Fruit fly (Drosophila melanogaster): ENCODE results near the gene t-cup.

The t-cup gene

dm6 chr2L:12460767-12461739, 36.1 kb downstream of the t-cup start (continued):
- TF ChIP-seq pan (optimal IDR thresholded peaks at IDR 0.05): no peak
- peak in 1 of 2 experiments; percentile 49 for TF ChIP-seq pan (GFP tag; optimal IDR thresholded peaks at IDR 0.05 in 1 of 2, IDR thresholded peaks at IDR 0.05 in 1 of 2)
- TF ChIP-seq pfk (GFP tag; optimal IDR thresholded peaks at IDR 0.05): peak; percentile 73
- TF ChIP-seq Ptx1 (GFP tag; IDR thresholded peaks at IDR 0.05): no peak
- no peak for TF ChIP-seq prd (optimal IDR thresholded peaks at IDR 0.05)
- peak; percentile 18; the same call in 1 of the 3 replicates for TF ChIP-seq prd (GFP tag; IDR thresholded peaks at IDR 0.05)
- no peak for TF ChIP-seq Dfd (GFP tag; optimal IDR thresholded peaks at IDR 0.05)
- TF ChIP-seq Atf6 (GFP tag; IDR thresholded peaks at IDR 0.05): peak; percentile 79
- TF ChIP-seq tll (GFP tag; optimal IDR thresholded peaks at IDR 0.05): peak in 1 of 2 experiments; percentile 67
- peak; percentile 25 for TF ChIP-seq Blimp-1 (GFP tag; optimal IDR thresholded peaks at IDR 0.05)
- peak; percentile 79 for TF ChIP-seq CG32532 (GFP tag; IDR thresholded peaks at IDR 0.05)
- no peak for TF ChIP-seq danr (GFP tag; IDR thresholded peaks at IDR 0.05)
- no peak for TF ChIP-seq slp2 (GFP tag; optimal IDR thresholded peaks at IDR 0.05)
- TF ChIP-seq sqz (GFP tag; optimal IDR thresholded peaks at IDR 0.05): peak; percentile 92
- TF ChIP-seq CG30020 (tag; optimal IDR thresholded peaks at IDR 0.05): peak; percentile 13
- TF ChIP-seq ATbp (GFP tag; optimal IDR thresholded peaks at IDR 0.05): peak; percentile 65
- TF ChIP-seq nom (GFP tag; optimal IDR thresholded peaks at IDR 0.05): peak; percentile 85
- TF ChIP-seq ttk (GFP tag; IDR thresholded peaks at IDR 0.05): no peak
- no peak for TF ChIP-seq TFAM (GFP tag; optimal IDR thresholded peaks at IDR 0.05)
- TF ChIP-seq CG15011 (GFP tag; optimal IDR thresholded peaks at IDR 0.05): peak; percentile 77
- no peak for TF ChIP-seq Sry-δ (GFP tag; optimal IDR thresholded peaks at IDR 0.05)
- peak; percentile 66 for TF ChIP-seq CG33557 (GFP tag; optimal IDR thresholded peaks at IDR 0.05)
- TF ChIP-seq CG18619 (GFP tag; optimal IDR thresholded peaks at IDR 0.05): peak; percentile 75
- TF ChIP-seq inv (GFP tag; IDR thresholded peaks at IDR 0.05; ENCODE audit: partially characterized antibody): peak; percentile 33; the same call in 1 of the 2 replicates
- no peak for TF ChIP-seq tx (GFP tag; optimal IDR thresholded peaks at IDR 0.05)
- no peak for TF ChIP-seq Bteb2 (GFP tag; optimal IDR thresholded peaks at IDR 0.05)
- peak; percentile 38 for TF ChIP-seq grau (tag; optimal IDR thresholded peaks at IDR 0.05)
- no peak for TF ChIP-seq CG8388 (GFP tag; optimal IDR thresholded peaks at IDR 0.05)
- TF ChIP-seq CG10543 (GFP tag; optimal IDR thresholded peaks at IDR 0.05): peak; percentile 97
- peak; percentile 49 for TF ChIP-seq zf30C (GFP tag; optimal IDR thresholded peaks at IDR 0.05)
- peak; percentile 61 for TF ChIP-seq CG7556 (GFP tag; optimal IDR thresholded peaks at IDR 0.05)
- peak; percentile 57; the same call in 1 of the 2 replicates for TF ChIP-seq bbx (GFP tag; IDR thresholded peaks at IDR 0.05; ENCODE audit: partially characterized antibody)
- TF ChIP-seq CG8924 (tag; optimal IDR thresholded peaks at IDR 0.05): peak; percentile 81
- 0 out of 2 replicates have a peak, but pooled peaks have one; percentile 13 for TF ChIP-seq slbo (GFP tag; IDR thresholded peaks at IDR 0.05)
- peak; percentile 26 for TF ChIP-seq CG10274 (GFP tag; optimal IDR thresholded peaks at IDR 0.05)
- no peak for TF ChIP-seq Sin3A (optimal IDR thresholded peaks at IDR 0.05)
- TF ChIP-seq Hmx (GFP tag; optimal IDR thresholded peaks at IDR 0.05): no peak
- peak; percentile 18; the same call in 2 of the 3 replicates for TF ChIP-seq sr (GFP tag; IDR thresholded peaks at IDR 0.05)
- no peak for TF ChIP-seq crc (GFP tag; optimal IDR thresholded peaks at IDR 0.05)
- TF ChIP-seq CG4404 (GFP tag; IDR thresholded peaks at IDR 0.05): no peak
- peak; percentile 44 for TF ChIP-seq CG14710 (tag; optimal IDR thresholded peaks at IDR 0.05)
- TF ChIP-seq CG10147 (GFP tag; optimal IDR thresholded peaks at IDR 0.05): peak; percentile 69
- peak; percentile 14 for TF ChIP-seq CG18764 (GFP tag; optimal IDR thresholded peaks at IDR 0.05)
- TF ChIP-seq vnd (GFP tag; IDR thresholded peaks at IDR 0.05; ENCODE audit: partially characterized antibody): no peak
- TF ChIP-seq tio (GFP tag; optimal IDR thresholded peaks at IDR 0.05): no peak
- peak; percentile 43; the same call in 1 of the 3 replicates for TF ChIP-seq zfh1 (GFP tag; IDR thresholded peaks at IDR 0.05)
- TF ChIP-seq Mes4 (GFP tag; optimal IDR thresholded peaks at IDR 0.05): peak; percentile 7
- TF ChIP-seq sens (GFP tag): peak; percentile 62
